Worm (Caenorhabditis elegans) whole organism, early embryonic: ENCODE results near the gene C37C3.18.
A peak's percentile ranks its signal among the peaks of the same experiment; 100 is the strongest.

Source experiments
- B0310.2 ChIP-seq: sonication (generic microtip); optimal IDR thresholded peaks from 2 replicates; lab custom pipeline; 2016; ENCODE audit warnings: mild to moderate bottlenecking, missing genetic modification characterization, missing compliant biosample characterization
- F13C5.2 ChIP-seq: sonication (generic microtip); optimal IDR thresholded peaks from 2 replicates; lab custom pipeline; 2017; ENCODE audit warnings: mild to moderate bottlenecking, missing genetic modification characterization, inconsistent platforms, missing compliant biosample characterization
- aly-1 ChIP-seq: sonication (generic microtip); optimal IDR thresholded peaks from 2 replicates; lab custom pipeline; 2016; ENCODE audit warnings: missing genetic modification characterization, missing compliant biosample characterization
- ama-1 ChIP-seq: fragments of 150-350 bp; optimal IDR thresholded peaks from 2 replicates; lab custom pipeline; 2014
- ceh-13 ChIP-seq: fragments of 200-800 bp; sonication (Bioruptor generic); optimal IDR thresholded peaks from 2 replicates; lab custom pipeline; 2018; ENCODE audit warnings: mild to moderate bottlenecking, missing genetic modification characterization, missing compliant biosample characterization
- ceh-36 ChIP-seq: sonication (generic microtip); optimal IDR thresholded peaks from 2 replicates; lab custom pipeline; 2016; ENCODE audit warnings: missing genetic modification characterization, inconsistent platforms, missing compliant biosample characterization
- ets-7 ChIP-seq: sonication (generic microtip); optimal IDR thresholded peaks from 2 replicates; lab custom pipeline; 2016; ENCODE audit warnings: missing genotype, missing genetic modification characterization, missing compliant biosample characterization
- flt-1 ChIP-seq: fragments of 200-800 bp; sonication (Bioruptor generic); IDR thresholded peaks from 2 replicates; pipeline ENCODE4 v1.3.6; 2022; ENCODE audit warnings: missing genetic modification characterization, missing compliant biosample characterization
- hmbx-1 ChIP-seq: sonication (generic microtip); optimal IDR thresholded peaks from 2 replicates; lab custom pipeline; 2016; ENCODE audit warnings: mild to moderate bottlenecking, missing genetic modification characterization, missing compliant biosample characterization
- hmg-4 ChIP-seq: fragments of 200-800 bp; sonication (Bioruptor generic); optimal IDR thresholded peaks from 2 replicates; lab custom pipeline; 2018; ENCODE audit warnings: mild to moderate bottlenecking, missing genetic modification characterization, missing compliant biosample characterization
- hnd-1 ChIP-seq: sonication (generic microtip); optimal IDR thresholded peaks from 2 replicates; lab custom pipeline; 2016; ENCODE audit warnings: missing genetic modification characterization, missing compliant biosample characterization
- pes-1 ChIP-seq: fragments of 200-800 bp; sonication (Bioruptor generic); IDR thresholded peaks from 2 replicates; pipeline ENCODE4 v1.3.6; 2022; ENCODE audit warnings: missing genetic modification reagents, missing genetic modification characterization, missing compliant biosample characterization
- scrt-1 ChIP-seq: fragments of 200-800 bp; sonication (Bioruptor generic); IDR thresholded peaks from 2 replicates; pipeline ENCODE4 v1.3.6; 2022; ENCODE audit warnings: missing genetic modification characterization, missing compliant biosample characterization
- sea-1 ChIP-seq: fragments of 200-800 bp; sonication (Bioruptor generic); conservative IDR thresholded peaks from 2 replicates; pipeline ENCODE4 v1.3.6; 2022; ENCODE audit warnings: missing genetic modification characterization, missing compliant biosample characterization
- tbx-11 ChIP-seq: fragments of 200-800 bp; sonication (Bioruptor generic); IDR thresholded peaks from 2 replicates; pipeline ENCODE4 v1.3.6; 2022; ENCODE audit warnings: missing genetic modification characterization, missing compliant biosample characterization
- tbx-37 ChIP-seq: fragments of 200-800 bp; sonication (Bioruptor generic); conservative IDR thresholded peaks from 2 replicates; pipeline ENCODE4 v1.3.6; 2022; ENCODE audit warnings: missing genetic modification reagents, missing genetic modification characterization, missing compliant biosample characterization
- tra-4 ChIP-seq: sonication (generic microtip); optimal IDR thresholded peaks from 2 replicates; lab custom pipeline; 2017; ENCODE audit warnings: missing genetic modification characterization, missing compliant biosample characterization

C37C3.18 gene

DNA sequence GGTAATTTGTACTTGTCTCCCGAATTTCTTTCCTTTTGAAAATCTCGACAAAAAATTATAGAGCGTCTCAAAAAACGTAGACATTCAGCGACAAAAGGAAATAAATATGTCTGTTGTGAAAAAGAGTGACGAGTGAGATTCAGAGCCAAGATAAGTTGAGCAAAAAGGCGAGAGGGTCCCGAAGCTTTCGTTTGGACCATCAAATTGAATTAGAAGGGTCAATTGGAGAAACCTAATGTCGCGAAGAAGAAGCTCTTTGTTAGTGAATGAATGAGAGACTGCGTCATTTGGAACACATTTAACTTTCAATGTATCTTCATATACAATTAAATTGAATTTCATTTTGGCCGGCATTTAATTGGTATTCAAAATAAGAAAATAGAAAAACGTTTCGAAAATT lies 38.3 kb upstream of the C37C3.18 start:
- TF ChIP-seq tbx-11 (GFP tag; lab: Robert Waterston, UW) (no peak), hmg-4 (GFP tag; lab: Kevin White, UChicago) (no peak), ceh-36 (tag; lab: Kevin White, UChicago) (no peak), F13C5.2 (no peak), hmbx-1 (no peak), ama-1 (no peak), hnd-1 (no peak), ceh-13 (GFP tag; lab: Kevin White, UChicago) (no peak), tra-4 (tag; lab: Kevin White, UChicago) (no peak), B0310.2 (tag; lab: Kevin White, UChicago) (no peak), sea-1 (GFP tag; lab: Robert Waterston, UW) (no peak)

- TF ChIP-seq ama-1: no peak
- no peak for TF ChIP-seq sea-1 (GFP tag; lab: Robert Waterston, UW)
- no peak for TF ChIP-seq aly-1 (tag; lab: Kevin White, UChicago)
- TF ChIP-seq tra-4 (tag; lab: Kevin White, UChicago): no peak
- TF ChIP-seq tbx-11 (GFP tag; lab: Robert Waterston, UW): no peak
- no peak for TF ChIP-seq hnd-1
- TF ChIP-seq ceh-36 (tag; lab: Kevin White, UChicago): no peak
- no peak for TF ChIP-seq B0310.2 (tag; lab: Kevin White, UChicago)
- TF ChIP-seq F13C5.2: no peak
- no peak for TF ChIP-seq pes-1 (GFP tag; lab: Robert Waterston, UW)
- no peak for TF ChIP-seq scrt-1 (GFP tag; lab: Robert Waterston, UW)
- no peak for TF ChIP-seq ets-7 (tag; lab: Kevin White, UChicago)
- TF ChIP-seq flt-1 (GFP tag; lab: Robert Waterston, UW): no peak
- TF ChIP-seq hmbx-1: no peak
- no peak for TF ChIP-seq tbx-37 (GFP tag; lab: Robert Waterston, UW)
- no peak for TF ChIP-seq ceh-13 (GFP tag; lab: Kevin White, UChicago)
- TF ChIP-seq hmg-4 (GFP tag; lab: Kevin White, UChicago): no peak
Measured at ce11 chrV:7819585-7819984, 35.2 kb upstream of the C37C3.18 start.

ce11 chrV:7820270-7820669 lies 34.5 kb upstream of the C37C3.18 start, which contains the start of gene lbp-4:
lbp-4 (plus strand) TSS chrV:7820578.
- TF ChIP-seq flt-1 (GFP tag; lab: Robert Waterston, UW) (peak; percentile 4; the same call in 1 of the 2 replicates), tra-4 (tag; lab: Kevin White, UChicago) (no peak), ets-7 (tag; lab: Kevin White, UChicago) (peak; percentile 3), ceh-36 (tag; lab: Kevin White, UChicago) (no peak)

DNA sequence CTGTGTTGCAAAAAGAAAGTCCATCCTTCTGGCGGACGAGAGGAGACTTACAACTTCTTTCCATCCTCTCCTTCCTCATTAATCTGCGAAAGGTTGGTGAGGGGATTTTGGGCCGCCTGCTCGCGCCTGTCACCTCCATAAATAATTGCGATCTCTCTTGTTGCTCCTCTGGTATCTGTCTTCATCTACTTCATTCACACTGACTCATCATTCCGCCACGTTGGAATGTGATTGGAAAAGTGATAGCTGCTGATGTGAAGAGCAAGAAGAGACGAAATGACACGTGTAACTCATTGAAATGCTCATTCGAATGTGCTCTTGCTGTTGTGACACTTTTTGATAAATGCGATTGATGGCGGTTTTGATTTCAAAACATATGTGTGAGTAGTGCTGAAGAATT lies 32.1 kb upstream of the C37C3.18 start:
- no peak for TF ChIP-seq hmg-4 (GFP tag; lab: Kevin White, UChicago)
- TF ChIP-seq scrt-1 (GFP tag; lab: Robert Waterston, UW): no peak
- no peak for TF ChIP-seq hmbx-1
- TF ChIP-seq F13C5.2: no peak
- no peak for TF ChIP-seq ets-7 (tag; lab: Kevin White, UChicago)
- no peak for TF ChIP-seq ceh-36 (tag; lab: Kevin White, UChicago)
- no peak for TF ChIP-seq tbx-11 (GFP tag; lab: Robert Waterston, UW)
- no peak for TF ChIP-seq tra-4 (tag; lab: Kevin White, UChicago)
- no peak for TF ChIP-seq flt-1 (GFP tag; lab: Robert Waterston, UW)
- TF ChIP-seq ama-1: no peak
- TF ChIP-seq pes-1 (GFP tag; lab: Robert Waterston, UW): no peak
- no peak for TF ChIP-seq sea-1 (GFP tag; lab: Robert Waterston, UW)
- no peak for TF ChIP-seq B0310.2 (tag; lab: Kevin White, UChicago)
- no peak for TF ChIP-seq tbx-37 (GFP tag; lab: Robert Waterston, UW)
- no peak for TF ChIP-seq ceh-13 (GFP tag; lab: Kevin White, UChicago)
- no peak for TF ChIP-seq hnd-1
- no peak for TF ChIP-seq aly-1 (tag; lab: Kevin White, UChicago)

DNA sequence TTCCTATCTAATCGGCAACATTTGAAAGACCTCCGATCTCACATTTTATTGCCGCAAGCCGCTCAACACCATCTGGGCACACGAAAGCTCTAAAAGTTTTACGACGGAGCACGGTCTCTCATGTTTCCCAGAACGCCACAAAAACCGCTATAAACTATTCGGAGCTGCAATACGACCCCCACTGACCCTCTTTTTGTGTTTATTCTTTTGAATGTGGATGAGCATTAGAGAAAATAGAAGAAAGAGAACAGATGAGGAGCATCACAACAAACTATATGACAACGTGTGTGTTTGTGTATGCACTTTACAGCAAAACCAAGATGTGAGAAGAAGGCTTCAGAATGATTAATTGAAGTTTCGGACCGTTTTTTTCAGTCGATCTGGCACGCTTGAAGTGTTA lies 30.7 kb upstream of the C37C3.18 start:
- TF ChIP-seq tbx-11 (GFP tag; lab: Robert Waterston, UW) (no peak), F13C5.2 (no peak), sea-1 (GFP tag; lab: Robert Waterston, UW) (no peak), hnd-1 (no peak), ceh-13 (GFP tag; lab: Kevin White, UChicago) (no peak), flt-1 (GFP tag; lab: Robert Waterston, UW) (no peak), pes-1 (GFP tag; lab: Robert Waterston, UW) (no peak), ceh-36 (tag; lab: Kevin White, UChicago) (no peak), hmg-4 (GFP tag; lab: Kevin White, UChicago) (no peak)

ce11 chrV:7825836-7826235 lies 29.0 kb upstream of the C37C3.18 start:
- no peak for TF ChIP-seq pes-1 (GFP tag; lab: Robert Waterston, UW)

DNA sequence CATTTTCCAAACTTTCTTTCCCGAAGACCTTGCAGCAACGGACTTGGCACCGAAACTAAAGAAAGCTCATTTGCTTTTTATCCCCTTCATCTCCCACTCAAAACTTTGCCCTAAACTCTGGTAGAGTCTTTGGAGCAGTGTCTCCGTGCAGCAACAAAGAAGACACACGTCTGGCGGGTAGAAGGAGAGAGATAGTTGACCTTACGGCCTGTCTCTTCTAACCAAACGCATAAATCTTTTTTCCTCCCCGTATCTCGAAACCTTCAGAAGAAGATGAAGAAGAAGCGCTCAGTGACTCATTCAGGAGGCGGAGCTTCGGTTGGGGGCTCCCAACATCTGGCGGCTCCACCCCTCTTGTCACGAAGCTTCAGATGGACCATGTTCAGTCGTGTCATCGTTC lies 28.4 kb upstream of the C37C3.18 start:
- TF ChIP-seq scrt-1 (GFP tag; lab: Robert Waterston, UW) (no peak), hmg-4 (GFP tag; lab: Kevin White, UChicago) (no peak), sea-1 (GFP tag; lab: Robert Waterston, UW) (no peak), F13C5.2 (no peak), pes-1 (GFP tag; lab: Robert Waterston, UW) (no peak), tbx-37 (GFP tag; lab: Robert Waterston, UW) (no peak), ceh-13 (GFP tag; lab: Kevin White, UChicago) (no peak), tra-4 (tag; lab: Kevin White, UChicago) (no peak), hmbx-1 (no peak), ama-1 (no peak), hnd-1 (no peak), ceh-36 (tag; lab: Kevin White, UChicago) (no peak)

DNA sequence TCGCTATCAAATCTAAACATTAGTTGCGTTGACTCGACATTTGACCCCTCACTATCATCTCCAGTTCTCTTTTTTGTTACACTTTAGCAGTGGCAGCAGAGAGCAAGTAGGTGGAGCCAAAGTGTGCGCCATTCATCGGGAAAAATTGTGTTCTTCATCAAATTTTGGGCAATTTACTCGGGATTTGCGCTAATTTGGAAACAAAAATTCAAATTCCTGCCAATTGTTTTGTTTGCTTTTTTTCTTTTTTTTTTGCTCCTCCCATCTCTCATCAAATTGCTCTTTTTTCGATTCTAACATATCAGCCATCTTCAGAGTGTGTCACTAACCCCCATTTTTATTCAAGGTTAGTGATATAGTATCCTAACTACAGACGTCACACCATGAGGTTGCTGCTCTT lies 27.9 kb upstream of the C37C3.18 start, which contains the start of gene mig-6:
Gene mig-6 (plus strand): TSS at position 301 of the 400 bp plus-strand sequence.
- TF ChIP-seq ceh-36 (tag; lab: Kevin White, UChicago) (no peak), ceh-13 (GFP tag; lab: Kevin White, UChicago) (no peak), pes-1 (GFP tag; lab: Robert Waterston, UW) (no peak), ets-7 (tag; lab: Kevin White, UChicago) (no peak), hnd-1 (no peak), hmg-4 (GFP tag; lab: Kevin White, UChicago) (no peak), F13C5.2 (no peak)
